Worm (Caenorhabditis elegans) whole organism, L2 larva: ENCODE measurements around the gene F58H1.5.

Experiments used
- C34F6.9 ChIP-seq: fragments of 150-350 bp; optimal IDR thresholded peaks from 2 replicates; lab custom pipeline; 2014; ENCODE audit warnings: missing biosample characterization, missing genetic modification characterization
- F13H6.1 ChIP-seq: sonication (generic microtip); optimal IDR thresholded peaks from 2 replicates; lab custom pipeline; 2016; ENCODE audit warnings: missing genetic modification characterization, missing compliant biosample characterization
- R02D3.7 ChIP-seq: fragments of 150-350 bp; optimal IDR thresholded peaks from 2 replicates; lab custom pipeline; 2014; ENCODE audit warnings: missing biosample characterization, missing genetic modification characterization
- ZK546.5 ChIP-seq: sonication (generic microtip); optimal IDR thresholded peaks from 2 replicates; lab custom pipeline; 2017; ENCODE audit warnings: missing biosample characterization, missing genetic modification characterization
- alr-1 ChIP-seq: fragments of 150-350 bp; optimal IDR thresholded peaks from 2 replicates; lab custom pipeline; 2014; ENCODE audit warnings: missing biosample characterization, missing genetic modification characterization
- ama-1 ChIP-seq: fragments of 150-350 bp; optimal IDR thresholded peaks from 2 replicates; lab custom pipeline; 2018; ENCODE audit warnings: inconsistent platforms
- blmp-1 ChIP-seq: sonication (generic microtip); optimal IDR thresholded peaks from 2 replicates; lab custom pipeline; 2017; ENCODE audit warnings: missing genetic modification characterization, mild to moderate bottlenecking, missing compliant biosample characterization, antibody characterized with exemption, moderate library complexity; ENCODE audit not compliant: insufficient read depth
- ceh-16 ChIP-seq: fragments of 150-350 bp; optimal IDR thresholded peaks from 2 replicates; lab custom pipeline; 2014; ENCODE audit warnings: missing biosample characterization, missing genetic modification characterization
- ceh-82 ChIP-seq: fragments of 150-350 bp; optimal IDR thresholded peaks from 2 replicates; lab custom pipeline; 2014; ENCODE audit warnings: missing biosample characterization, missing genetic modification characterization
- crh-2 ChIP-seq: sonication (generic microtip); optimal IDR thresholded peaks from 2 replicates; lab custom pipeline; 2017; ENCODE audit warnings: missing biosample characterization, missing genetic modification characterization
- dmd-4 ChIP-seq: sonication (generic microtip); optimal IDR thresholded peaks from 2 replicates; lab custom pipeline; 2017; ENCODE audit warnings: missing biosample characterization, missing genetic modification characterization
- elt-1 ChIP-seq: fragments of 150-350 bp; optimal IDR thresholded peaks from 2 replicates; lab custom pipeline; 2014; ENCODE audit warnings: missing biosample characterization, missing genetic modification characterization
- elt-3 ChIP-seq: sonication (generic microtip); optimal IDR thresholded peaks from 2 replicates; lab custom pipeline; 2017; ENCODE audit warnings: missing biosample characterization, missing genetic modification characterization
- fos-1 ChIP-seq: fragments of 150-350 bp; optimal IDR thresholded peaks from 2 replicates; lab custom pipeline; 2014; ENCODE audit warnings: missing biosample characterization, missing genetic modification characterization
- gmeb-1 ChIP-seq: fragments of 150-350 bp; optimal IDR thresholded peaks from 2 replicates; lab custom pipeline; 2014; ENCODE audit warnings: missing biosample characterization, missing genetic modification characterization
- lin-11 ChIP-seq: fragments of 150-350 bp; sonication (generic microtip); optimal IDR thresholded peaks from 2 replicates; lab custom pipeline; 2014; ENCODE audit warnings: missing biosample characterization, missing genetic modification characterization, inconsistent platforms, mixed read lengths
- lin-13 ChIP-seq: fragments of 150-350 bp; optimal IDR thresholded peaks from 2 replicates; lab custom pipeline; 2014; ENCODE audit warnings: missing biosample characterization, missing genetic modification reagents, missing genetic modification characterization
- lin-39 ChIP-seq: fragments of 150-350 bp; optimal IDR thresholded peaks from 2 replicates; lab custom pipeline; 2014; ENCODE audit warnings: missing biosample characterization, missing genetic modification reagents, missing genetic modification characterization
- lsy-2 ChIP-seq, 2 experiments: fragments of 150-350 bp in 1 of 2; sonication (generic microtip) in 1 of 2; optimal IDR thresholded peaks; 2 replicates each; lab custom pipeline; 2014 to 2017; ENCODE audit warnings: missing biosample characterization in 2 of 2, missing genetic modification characterization in 2 of 2
- mbf-1 ChIP-seq: sonication (generic microtip); optimal IDR thresholded peaks from 2 replicates; lab custom pipeline; 2017; ENCODE audit warnings: missing biosample characterization, missing genetic modification characterization
- mdl-1 ChIP-seq, 2 experiments: fragments of 150-350 bp in 1 of 2; sonication (generic microtip) in 1 of 2; optimal IDR thresholded peaks; 2 replicates each; lab custom pipeline; 2017; ENCODE audit warnings: missing biosample characterization in 2 of 2, missing genetic modification characterization in 2 of 2
- nhr-10 ChIP-seq: sonication (generic microtip); optimal IDR thresholded peaks from 2 replicates; lab custom pipeline; 2017; ENCODE audit warnings: missing biosample characterization, missing genetic modification characterization
- nhr-12 ChIP-seq: fragments of 150-350 bp; optimal IDR thresholded peaks from 2 replicates; lab custom pipeline; 2014; ENCODE audit warnings: missing biosample characterization, missing genetic modification characterization
- nhr-129 ChIP-seq: fragments of 150-350 bp; optimal IDR thresholded peaks from 2 replicates; lab custom pipeline; 2014; ENCODE audit warnings: missing biosample characterization, missing genetic modification characterization
- nhr-21 ChIP-seq: fragments of 150-350 bp; optimal IDR thresholded peaks from 2 replicates; lab custom pipeline; 2014; ENCODE audit warnings: missing biosample characterization, missing genetic modification characterization
- nhr-23 ChIP-seq: fragments of 150-350 bp; optimal IDR thresholded peaks from 2 replicates; lab custom pipeline; 2014; ENCODE audit warnings: missing biosample characterization, missing genetic modification reagents, missing genetic modification characterization
- nhr-237 ChIP-seq: fragments of 150-350 bp; optimal IDR thresholded peaks from 2 replicates; lab custom pipeline; 2014; ENCODE audit warnings: missing biosample characterization, missing genetic modification characterization
- nhr-77 ChIP-seq: fragments of 150-350 bp; optimal IDR thresholded peaks from 2 replicates; lab custom pipeline; 2014; ENCODE audit warnings: missing biosample characterization, missing genetic modification characterization
- peb-1 ChIP-seq: fragments of 150-350 bp; optimal IDR thresholded peaks from 2 replicates; lab custom pipeline; 2014; ENCODE audit warnings: missing biosample characterization, missing genetic modification characterization
- sem-4 ChIP-seq: fragments of 150-350 bp; optimal IDR thresholded peaks from 2 replicates; lab custom pipeline; 2014; ENCODE audit warnings: missing biosample characterization, missing genetic modification reagents, missing genetic modification characterization
- skn-1 ChIP-seq: sonication (generic microtip); optimal IDR thresholded peaks from 2 replicates; lab custom pipeline; 2017; ENCODE audit warnings: missing biosample characterization, missing genetic modification characterization
- sma-3 ChIP-seq: sonication (generic microtip); optimal IDR thresholded peaks from 2 replicates; lab custom pipeline; 2016; ENCODE audit warnings: missing genetic modification reagents, missing genetic modification characterization, missing compliant biosample characterization
- sma-9 ChIP-seq, 2 experiments: fragments of 150-350 bp in 1 of 2; sonication (generic microtip) in 1 of 2; optimal IDR thresholded peaks; 2 replicates each; lab custom pipeline; 2014 to 2016; ENCODE audit warnings: missing genetic modification characterization in 2 of 2, mild to moderate bottlenecking in 1 of 2, missing biosample characterization in 1 of 2, missing compliant biosample characterization in 1 of 2, missing genetic modification reagents in 1 of 2, moderate library complexity in 1 of 2
- snpc-4 ChIP-seq: fragments of 150-350 bp; optimal IDR thresholded peaks from 2 replicates; lab custom pipeline; 2014; ENCODE audit warnings: missing biosample characterization, missing genetic modification characterization
- unc-39 ChIP-seq: fragments of 150-350 bp; optimal IDR thresholded peaks from 2 replicates; lab custom pipeline; 2014; ENCODE audit warnings: missing biosample characterization, missing genetic modification characterization
- unc-55 ChIP-seq: fragments of 150-350 bp; sonication (generic microtip); optimal IDR thresholded peaks from 3 replicates; lab custom pipeline; 2014; ENCODE audit warnings: missing biosample characterization, missing genetic modification reagents, missing genetic modification characterization
- unc-62 ChIP-seq: fragments of 150-350 bp; optimal IDR thresholded peaks from 2 replicates; lab custom pipeline; 2014; ENCODE audit warnings: missing biosample characterization, missing genetic modification reagents, missing genetic modification characterization
- zag-1 ChIP-seq: fragments of 150-350 bp; optimal IDR thresholded peaks from 2 replicates; lab custom pipeline; 2014; ENCODE audit warnings: missing biosample characterization, missing genetic modification characterization
- ztf-1 ChIP-seq: fragments of 200-800 bp; sonication (Bioruptor generic); conservative IDR thresholded peaks from 2 replicates; pipeline ENCODE4 v1.3.6; 2022; ENCODE audit warnings: missing genetic modification characterization, missing compliant biosample characterization
- ztf-11 ChIP-seq: sonication (generic microtip); optimal IDR thresholded peaks from 2 replicates; lab custom pipeline; 2017; ENCODE audit warnings: missing biosample characterization, missing genetic modification characterization
- ztf-4 ChIP-seq: fragments of 150-350 bp; optimal IDR thresholded peaks from 2 replicates; lab custom pipeline; 2014; ENCODE audit warnings: missing biosample characterization, missing genetic modification characterization

F58H1.5 gene

ce11 chrV:11921229-11921628 lies 37.0 kb upstream of the F58H1.5 start (continued):
- TF ChIP-seq nhr-12 (tag; lab: Kevin White, UChicago) (no peak), sma-9 (GFP tag; optimal IDR thresholded peaks at IDR 0.05; lab: Kevin White, UChicago) (peak; percentile 40), sma-9 (tag; optimal IDR thresholded peaks at IDR 0.05; lab: Kevin White, UChicago) (no peak), zag-1 (no peak), unc-55 (peak; percentile 81), sma-3 (GFP tag; lab: Kevin White, UChicago) (peak; percentile 38), snpc-4 (tag; lab: Kevin White, UChicago) (peak; percentile 24), ztf-1 (no peak), fos-1 (peak; percentile 39), ZK546.5 (tag; lab: Kevin White, UChicago) (no peak), C34F6.9 (tag; lab: Kevin White, UChicago) (peak; percentile 36), elt-1 (no peak), nhr-21 (tag; lab: Kevin White, UChicago) (peak; percentile 37), lin-11 (tag; lab: Kevin White, UChicago) (no peak), peb-1 (tag; lab: Kevin White, UChicago) (no peak), unc-62 (GFP tag; lab: Kevin White, UChicago) (no peak), dmd-4 (tag; lab: Kevin White, UChicago) (no peak), F13H6.1 (tag; lab: Kevin White, UChicago) (peak; percentile 49), lin-13 (GFP tag; lab: Kevin White, UChicago) (no peak)

DNA sequence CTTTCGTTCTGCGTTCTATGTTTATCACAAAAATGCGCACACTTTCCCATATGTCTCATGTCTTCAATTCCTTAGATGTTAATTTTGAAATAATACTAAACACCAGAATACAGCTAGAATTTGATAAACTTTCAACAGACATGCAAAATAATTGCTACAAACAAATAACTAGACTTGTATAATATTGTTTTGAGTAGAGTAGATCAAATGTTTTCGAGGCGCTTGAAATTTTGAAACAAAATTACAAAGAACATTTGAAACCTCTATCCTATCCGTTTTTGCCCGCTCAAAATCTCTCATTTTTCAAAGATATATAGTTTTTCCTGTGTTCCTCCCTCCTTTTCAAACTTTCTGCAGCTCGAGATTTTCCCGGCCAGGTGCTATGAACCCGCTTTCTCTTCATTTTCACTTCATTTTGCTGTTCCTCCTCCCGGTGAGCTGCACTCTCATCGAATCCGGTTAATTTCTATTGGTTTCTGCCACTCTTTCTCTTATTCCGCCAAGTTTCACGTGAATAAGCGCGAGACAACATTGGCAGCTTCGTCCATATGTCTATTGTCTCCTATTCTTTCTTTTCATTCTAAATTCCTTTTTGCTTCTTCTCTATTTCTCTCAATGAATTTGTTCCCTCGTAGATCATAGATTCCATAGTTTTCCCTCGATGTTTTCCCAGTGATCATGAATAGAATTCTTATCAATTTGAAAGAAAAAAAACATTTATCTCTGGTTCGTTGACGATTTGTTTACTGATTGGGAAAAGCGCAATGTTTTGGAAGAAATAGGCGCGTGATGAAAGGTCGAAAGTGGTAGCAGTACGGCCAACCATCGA lies 36.3 kb upstream of the F58H1.5 start:
- TF ChIP-seq fos-1 (peak; percentile 9), ceh-16 (tag; lab: Kevin White, UChicago) (no peak), nhr-10 (no peak), ama-1 (lab: Kevin White, UChicago) (no peak), nhr-21 (tag; lab: Kevin White, UChicago) (no peak), F13H6.1 (tag; lab: Kevin White, UChicago) (peak; percentile 42), peb-1 (tag; lab: Kevin White, UChicago) (no peak), alr-1 (no peak), lsy-2 (tag; optimal IDR thresholded peaks at IDR 0.05; lab: Kevin White, UChicago) (peak in 1 of 2 experiments; percentile 31), lin-39 (no peak), sma-9 (GFP tag; optimal IDR thresholded peaks at IDR 0.05; lab: Kevin White, UChicago) (peak; percentile 49), sma-9 (tag; optimal IDR thresholded peaks at IDR 0.05; lab: Kevin White, UChicago) (no peak), elt-3 (no peak), nhr-129 (peak; percentile 63), snpc-4 (tag; lab: Kevin White, UChicago) (no peak), ceh-82 (tag; lab: Kevin White, UChicago) (no peak), nhr-12 (tag; lab: Kevin White, UChicago) (no peak), dmd-4 (tag; lab: Kevin White, UChicago) (no peak), skn-1 (tag; lab: Kevin White, UChicago) (no peak), unc-55 (peak; percentile 27), C34F6.9 (tag; lab: Kevin White, UChicago) (peak; percentile 62), mdl-1 (tag; optimal IDR thresholded peaks at IDR 0.05; lab: Kevin White, UChicago) (no peak), unc-39 (tag; lab: Kevin White, UChicago) (no peak), nhr-237 (tag; lab: Kevin White, UChicago) (no peak), crh-2 (tag; lab: Kevin White, UChicago) (peak; percentile 54)

ce11 chrV:11927346-11927745 lies 30.8 kb upstream of the F58H1.5 start, which contains the start of gene osm-6:
Gene osm-6 (minus strand): TSS chrV:11927446.
- TF ChIP-seq R02D3.7, result no peak
- no peak for TF ChIP-seq mbf-1 (tag; lab: Kevin White, UChicago)
- no peak for TF ChIP-seq ceh-16 (tag; lab: Kevin White, UChicago)
- no peak for TF ChIP-seq blmp-1 (tag; lab: Kevin White, UChicago)
- TF ChIP-seq mdl-1 (tag; optimal IDR thresholded peaks at IDR 0.05; lab: Kevin White, UChicago), result no peak
- TF ChIP-seq nhr-237 (tag; lab: Kevin White, UChicago), result no peak
- TF ChIP-seq F13H6.1 (tag; lab: Kevin White, UChicago), result no peak
- no peak for TF ChIP-seq nhr-77 (tag; lab: Kevin White, UChicago)
- TF ChIP-seq gmeb-1 (tag; lab: Kevin White, UChicago), result no peak
- TF ChIP-seq nhr-23, result no peak
- no peak for TF ChIP-seq sma-3 (GFP tag; lab: Kevin White, UChicago)
- TF ChIP-seq unc-62 (GFP tag; lab: Kevin White, UChicago), result no peak
- no peak for TF ChIP-seq fos-1
- TF ChIP-seq ztf-11 (tag; lab: Kevin White, UChicago), result no peak
- no peak for TF ChIP-seq ztf-4
- TF ChIP-seq zag-1, result no peak
- TF ChIP-seq sem-4 (tag; lab: Kevin White, UChicago), result no peak
